Worm (Caenorhabditis elegans): Measurements from ENCODE around the gene C15F1.1.
A peak's percentile ranks its signal among the peaks of the same experiment; 100 is the strongest.

Gene C15F1.1

DNA sequence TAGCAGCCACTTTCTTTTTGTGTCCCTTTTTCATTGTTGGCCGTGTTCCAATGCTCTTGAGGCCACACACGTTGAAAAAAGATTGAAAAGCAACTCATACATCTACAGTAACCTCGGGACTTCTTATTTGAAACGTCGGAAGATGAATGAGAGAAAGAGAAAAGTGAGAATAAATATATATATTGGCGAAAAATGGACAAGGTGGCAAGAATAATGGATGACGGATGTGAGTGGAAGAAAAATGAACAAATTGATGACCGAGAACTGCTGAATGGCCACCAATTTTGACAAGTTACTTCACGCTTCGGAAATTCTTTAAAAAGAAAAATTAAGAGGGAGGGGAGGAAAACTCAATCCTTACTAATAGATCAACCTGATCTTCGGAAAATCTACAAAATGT lies 31.5 kb upstream of the C15F1.1 start:
- TF ChIP-seq akir-1 (GFP tag; optimal IDR thresholded peaks at IDR 0.05) (no peak), him-1 (tag; optimal IDR thresholded peaks at IDR 0.05) (no peak), bed-1 (GFP tag; IDR thresholded peaks at IDR 0.05) (no peak), zim-3 (tag; optimal IDR thresholded peaks at IDR 0.05) (no peak), ekl-4 (GFP tag; IDR thresholded peaks at IDR 0.05) (no peak), nhr-120 (GFP tag; IDR thresholded peaks at IDR 0.05) (no peak), mel-28 (tag; optimal IDR thresholded peaks at IDR 0.05; ENCODE audit: borderline replicate concordance) (no peak), C06A6.2 (GFP tag; conservative IDR thresholded peaks at IDR 0.05) (no peak), K12H6.12 (tag; optimal IDR thresholded peaks at IDR 0.05) (no peak)

DNA sequence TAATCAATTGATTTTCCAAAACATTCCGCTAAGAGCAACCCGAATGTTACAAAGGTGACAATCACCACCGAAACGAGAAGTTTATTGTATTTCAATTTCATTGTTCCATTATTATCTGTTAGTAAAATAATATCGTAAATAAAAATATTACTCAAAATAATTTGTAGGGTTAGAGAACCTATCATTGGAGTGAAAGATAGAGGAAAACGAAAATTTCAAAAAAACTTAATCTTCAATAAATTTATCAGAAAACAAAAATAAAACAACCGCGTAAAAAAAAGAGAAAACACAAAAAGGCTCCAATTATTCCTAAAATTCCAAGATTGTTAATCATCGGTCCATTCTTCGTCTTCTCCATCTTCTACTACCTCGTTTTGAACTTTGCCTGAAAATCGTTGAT lies 24.1 kb upstream of the C15F1.1 start, which contains the start of gene tra-2:
Gene tra-2 (minus strand): TSS at position 101 of the 400 bp plus-strand sequence.
- no peak for TF ChIP-seq ztf-26 (tag; optimal IDR thresholded peaks at IDR 0.05)
- no peak for TF ChIP-seq unc-130 (GFP tag; optimal IDR thresholded peaks at IDR 0.05)
- TF ChIP-seq F22D6.2 (tag; optimal IDR thresholded peaks at IDR 0.05): no peak
- TF ChIP-seq ccch-3 (GFP tag; optimal IDR thresholded peaks at IDR 0.05): no peak
- TF ChIP-seq hlh-12 (tag; optimal IDR thresholded peaks at IDR 0.05): no peak
- TF ChIP-seq rcor-1 (GFP tag; IDR thresholded peaks at IDR 0.05): no peak
- no peak for TF ChIP-seq let-607 (tag; optimal IDR thresholded peaks at IDR 0.05)
- TF ChIP-seq Y53F4B.3 (GFP tag; IDR thresholded peaks at IDR 0.05): no peak
- TF ChIP-seq ets-4 (GFP tag; optimal IDR thresholded peaks at IDR 0.05): no peak
- TF ChIP-seq rpc-1 (optimal IDR thresholded peaks at IDR 0.05): no peak
- no peak for TF ChIP-seq rpc-1 (tag; optimal IDR thresholded peaks at IDR 0.05)
- no peak for TF ChIP-seq egrh-3 (GFP tag; IDR thresholded peaks at IDR 0.05)
- TF ChIP-seq mcd-1 (GFP tag; IDR thresholded peaks at IDR 0.05): no peak
- TF ChIP-seq snpc-1.3 (tag; optimal IDR thresholded peaks at IDR 0.05; ENCODE audit: insufficient read depth): no peak
- no peak for TF ChIP-seq hmg-1.2 (GFP tag; IDR thresholded peaks at IDR 0.05)

DNA sequence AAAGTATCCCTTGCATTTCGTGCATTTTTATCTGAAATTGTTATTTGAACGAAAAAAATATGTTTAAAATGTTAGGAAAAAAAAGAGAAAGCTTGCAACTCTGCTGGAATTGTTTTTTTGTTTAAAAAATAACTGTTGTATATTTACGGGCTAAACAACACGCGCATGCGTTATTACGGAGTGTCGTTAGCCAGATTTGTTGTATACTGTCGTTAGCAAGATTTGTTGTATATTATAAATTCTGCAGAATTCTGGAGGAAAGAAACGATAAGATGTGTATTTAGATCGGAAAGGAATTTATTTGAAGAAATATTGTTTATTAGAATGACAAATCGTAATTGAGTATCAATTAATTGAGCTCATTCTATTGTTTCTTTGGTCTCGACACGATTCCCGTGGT lies 22.1 kb upstream of the C15F1.1 start, which contains the start of gene eif-2Bgamma:
Gene eif-2Bgamma (minus strand): TSS at position 31 of the 400 bp plus-strand sequence.
- TF ChIP-seq ztf-6 (GFP tag; IDR thresholded peaks at IDR 0.05): no peak
- peak; percentile 95 for TF ChIP-seq attf-3 (GFP tag; conservative IDR thresholded peaks at IDR 0.05)
- TF ChIP-seq K11D2.4 (GFP tag; IDR thresholded peaks at IDR 0.05): no peak
- peak in 1 of 3 experiments; percentile 56 for TF ChIP-seq lin-35 (GFP tag; optimal IDR thresholded peaks at IDR 0.05)
- no peak for TF ChIP-seq snpc-4 (GFP tag; optimal IDR thresholded peaks at IDR 0.05)
- peak in 1 of 4 experiments; percentile 52 for TF ChIP-seq snpc-4 (tag; optimal IDR thresholded peaks at IDR 0.05)

ce11 chrII:6968191-6968675 lies 21.4 kb upstream of the C15F1.1 start:
- TF ChIP-seq him-1 (tag; optimal IDR thresholded peaks at IDR 0.05): peak; percentile 47
- peak; percentile 72 for TF ChIP-seq F33H1.4 (GFP tag; IDR thresholded peaks at IDR 0.05)
- TF ChIP-seq hmg-1.2 (GFP tag; IDR thresholded peaks at IDR 0.05): peak; percentile 89
- peak; percentile 93 for TF ChIP-seq ekl-4 (GFP tag; IDR thresholded peaks at IDR 0.05)
- peak; percentile 68; the same call in 1 of the 2 replicates for TF ChIP-seq ztf-28 (GFP tag; IDR thresholded peaks at IDR 0.05)
- TF ChIP-seq Y53G8AR.9 (GFP tag; conservative IDR thresholded peaks at IDR 0.05): peak; percentile 75
- peak; percentile 63 for TF ChIP-seq attf-5 (GFP tag; optimal IDR thresholded peaks at IDR 0.05)
- peak; percentile 93 for TF ChIP-seq snpc-3.4 (tag; optimal IDR thresholded peaks at IDR 0.05)
- no peak for TF ChIP-seq sdz-38 (tag; optimal IDR thresholded peaks at IDR 0.05)
- peak; percentile 87 for TF ChIP-seq athp-1 (tag; optimal IDR thresholded peaks at IDR 0.05)
- TF ChIP-seq hlh-26 (GFP tag; conservative IDR thresholded peaks at IDR 0.05): no peak
- peak; percentile 14 for TF ChIP-seq T07F8.4 (tag; optimal IDR thresholded peaks at IDR 0.05)
- peak; percentile 78 for TF ChIP-seq sptf-2 (GFP tag; optimal IDR thresholded peaks at IDR 0.05)
- no peak for TF ChIP-seq F57C9.4 (tag; optimal IDR thresholded peaks at IDR 0.05)
- TF ChIP-seq die-1 (tag; optimal IDR thresholded peaks at IDR 0.05): peak; percentile 59
- TF ChIP-seq F22D6.2 (tag; optimal IDR thresholded peaks at IDR 0.05): no peak
- TF ChIP-seq cebp-2 (GFP tag; IDR thresholded peaks at IDR 0.05): peak; percentile 61; the same call in 1 of the 2 replicates
- peak; percentile 35 for TF ChIP-seq ZK185.1 (tag; optimal IDR thresholded peaks at IDR 0.05; ENCODE audit: poor library complexity, severe bottlenecking)
- TF ChIP-seq unc-62 (GFP tag; optimal IDR thresholded peaks at IDR 0.05): no peak

All from whole organism, young adult.